Fruit fly (Drosophila melanogaster): Measurements from ENCODE around the gene Prp31.

dm6 chr3L:15189707-15190106, 30.8 kb downstream of the Prp31 start:
- TF ChIP-seq Rel (GFP tag; optimal IDR thresholded peaks at IDR 0.05) (no peak), Rel (tag; optimal IDR thresholded peaks at IDR 0.05) (no peak), Hr83 (GFP tag; optimal IDR thresholded peaks at IDR 0.05; ENCODE audit: poor library complexity, severe bottlenecking) (no peak), OdsH (GFP tag; optimal IDR thresholded peaks at IDR 0.05) (no peak), Dfd (GFP tag; optimal IDR thresholded peaks at IDR 0.05) (no peak), fru (GFP tag; optimal IDR thresholded peaks at IDR 0.05) (no peak), Hr78 (GFP tag; optimal IDR thresholded peaks at IDR 0.05) (no peak), h (GFP tag; optimal IDR thresholded peaks at IDR 0.05) (no peak), Sp1 (GFP tag; optimal IDR thresholded peaks at IDR 0.05) (no peak), Hnf4 (GFP tag; optimal IDR thresholded peaks at IDR 0.05) (no peak), Vsx2 (GFP tag; optimal IDR thresholded peaks at IDR 0.05; ENCODE audit: partially characterized antibody) (no peak)

All from whole organism, wandering third instar larva.